Worm (Caenorhabditis elegans): ENCODE measurements around the gene C25D7.10.

ce11 chrV:15094749-15095148 lies 27.5 kb downstream of the C25D7.10 start, which contains the start of gene srx-78:
- TF ChIP-seq scrt-1 (GFP tag; IDR thresholded peaks at IDR 0.05) (no peak), aly-1 (tag; optimal IDR thresholded peaks at IDR 0.05) (no peak), tbx-11 (GFP tag; IDR thresholded peaks at IDR 0.05) (no peak)

Measured in whole organism, early embryonic.